Fruit fly (Drosophila melanogaster) whole organism, pupa: ENCODE results near the gene Vps26.
A peak's percentile ranks its signal among the peaks of the same experiment; 100 is the strongest.

Experiments used
- CG13204 ChIP-seq: fragments of 200-800 bp; sonication (Bioruptor generic); optimal IDR thresholded peaks from 2 replicates; lab custom pipeline; 2018; ENCODE audit warnings: missing biosample characterization, mild to moderate bottlenecking, missing genetic modification characterization, moderate library complexity
- CG14655 ChIP-seq: fragments of 200-800 bp; sonication (Bioruptor generic); optimal IDR thresholded peaks from 3 replicates; lab custom pipeline; 2017; ENCODE audit warnings: mild to moderate bottlenecking, missing biosample characterization, missing genetic modification reagents, missing genetic modification characterization
- CG15710 ChIP-seq: fragments of 200-800 bp; sonication (Bioruptor generic); optimal IDR thresholded peaks from 2 replicates; lab custom pipeline; 2018; ENCODE audit warnings: missing biosample characterization, mild to moderate bottlenecking, missing genetic modification characterization, moderate library complexity
- CG34367 ChIP-seq: fragments of 200-800 bp; sonication (Bioruptor generic); optimal IDR thresholded peaks from 2 replicates; lab custom pipeline; 2018; ENCODE audit warnings: missing biosample characterization, mild to moderate bottlenecking, missing genetic modification characterization
- CG8159 ChIP-seq: fragments of 200-800 bp; sonication (Bioruptor generic); optimal IDR thresholded peaks from 3 replicates; lab custom pipeline; 2018; ENCODE audit warnings: missing biosample characterization, mild to moderate bottlenecking, missing genetic modification characterization, moderate library complexity
- CG8301 ChIP-seq: fragments of 200-800 bp; sonication (Bioruptor generic); optimal IDR thresholded peaks from 2 replicates; lab custom pipeline; 2018; ENCODE audit warnings: missing biosample characterization, mild to moderate bottlenecking, missing genetic modification characterization
- D1 ChIP-seq: fragments of 200-800 bp; sonication (Bioruptor generic); optimal IDR thresholded peaks from 2 replicates; lab custom pipeline; 2018; ENCODE audit warnings: missing biosample characterization, mild to moderate bottlenecking, missing genetic modification characterization, moderate library complexity
- EcR ChIP-seq: fragments of 200-800 bp; sonication (Bioruptor generic); optimal IDR thresholded peaks from 3 replicates; lab custom pipeline; 2019; ENCODE audit warnings: missing biosample characterization, missing genetic modification characterization, mild to moderate bottlenecking, moderate library complexity, missing genetic modification reagents
- fd96Ca ChIP-seq: fragments of 200-800 bp; sonication (Bioruptor generic); IDR thresholded peaks from 3 replicates; pipeline ENCODE4 v1.3.6; 2022; ENCODE audit warnings: missing biosample characterization, missing genetic modification characterization

DNA sequence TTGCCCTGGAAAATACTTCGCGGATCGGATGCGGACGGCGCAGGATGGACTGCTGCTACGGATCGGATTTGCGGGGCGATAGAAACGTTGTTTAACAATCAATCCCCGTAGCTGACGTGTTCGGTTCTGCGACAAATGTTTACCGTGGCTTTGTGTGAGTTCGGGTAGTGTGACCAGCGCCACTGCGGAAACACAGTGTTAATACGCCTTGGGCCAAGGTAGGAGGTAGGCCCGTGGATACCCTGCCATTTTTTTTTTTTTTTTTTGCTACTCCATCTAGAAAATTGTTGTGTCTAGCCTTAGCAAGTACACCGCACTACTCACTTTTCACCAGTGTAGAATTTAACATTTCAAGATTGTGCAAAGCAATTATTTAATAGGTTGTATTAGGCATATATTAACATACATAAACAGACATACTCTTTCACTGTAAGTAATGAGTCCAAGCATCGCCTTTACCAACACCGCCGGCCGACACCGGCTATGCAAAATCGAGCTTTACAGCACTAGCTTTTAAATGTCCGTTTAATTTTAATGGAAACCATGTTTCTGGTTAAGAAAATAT is 12.0 kb upstream of the Vps26 start, which contains the start of gene deltaCOP:
- TF ChIP-seq CG8301 (tag; lab: Kevin White, UChicago) (no peak), D1 (tag; lab: Kevin White, UChicago) (no peak), CG14655 (GFP tag; lab: Kevin White, UChicago) (no peak), CG34367 (tag; lab: Kevin White, UChicago) (no peak), CG13204 (no peak), fd96Ca (GFP tag; lab: Robert Waterston, UW) (peak; percentile 86), CG8159 (tag; lab: Kevin White, UChicago) (no peak), EcR (GFP tag; lab: Kevin White, UChicago) (peak; percentile 15), CG15710 (tag; lab: Kevin White, UChicago) (peak; percentile 75)
